Fruit fly (Drosophila melanogaster) whole organism, prepupa: Measurements from ENCODE around the gene Nopp140.
A peak's percentile ranks its signal among the peaks of the same experiment; 100 is the strongest.

Source experiments
- Blimp-1 ChIP-seq: fragments of 200-800 bp; sonication (Bioruptor generic); optimal IDR thresholded peaks from 3 replicates; lab custom pipeline; 2017; ENCODE audit warnings: missing biosample characterization, missing genetic modification characterization, mild to moderate bottlenecking, moderate library complexity, missing genetic modification reagents
- CG10631 ChIP-seq: fragments of 200-800 bp; sonication (Bioruptor generic); optimal IDR thresholded peaks from 2 replicates; lab custom pipeline; 2016; ENCODE audit warnings: missing biosample characterization, missing genetic modification characterization
- CG10669 ChIP-seq: fragments of 200-800 bp; sonication (Bioruptor generic); optimal IDR thresholded peaks from 3 replicates; lab custom pipeline; 2018; ENCODE audit warnings: missing biosample characterization, mild to moderate bottlenecking, missing genetic modification characterization, moderate library complexity
- CG11294 ChIP-seq: fragments of 200-800 bp; sonication (Bioruptor generic); IDR thresholded peaks from 2 replicates; pipeline ENCODE4 v1.3.6; 2022; ENCODE audit warnings: missing biosample characterization, missing genetic modification characterization
- CG11762 ChIP-seq: fragments of 200-800 bp; sonication (Bioruptor generic); optimal IDR thresholded peaks from 3 replicates; lab custom pipeline; 2016; ENCODE audit warnings: missing biosample characterization, missing genetic modification characterization; ENCODE audit not compliant: insufficient read depth
- CG11902 ChIP-seq: fragments of 200-800 bp; sonication (Bioruptor generic); optimal IDR thresholded peaks from 3 replicates; lab custom pipeline; 2016; ENCODE audit warnings: missing biosample characterization, missing genetic modification characterization
- CG15336 ChIP-seq: fragments of 200-800 bp; sonication (Bioruptor generic); IDR thresholded peaks from 2 replicates; pipeline ENCODE4 v1.3.6; 2022; ENCODE audit warnings: missing biosample characterization, missing genetic modification characterization
- CG1621 ChIP-seq: fragments of 200-800 bp; sonication (Bioruptor generic); optimal IDR thresholded peaks from 3 replicates; lab custom pipeline; 2018; ENCODE audit warnings: missing biosample characterization, mild to moderate bottlenecking, missing genetic modification characterization
- CG31627 ChIP-seq: fragments of 200-800 bp; sonication (Bioruptor generic); optimal IDR thresholded peaks from 3 replicates; lab custom pipeline; 2016; ENCODE audit warnings: missing biosample characterization, missing genetic modification characterization
- CG32006 ChIP-seq: fragments of 200-800 bp; sonication (Bioruptor generic); optimal IDR thresholded peaks from 3 replicates; lab custom pipeline; 2017; ENCODE audit warnings: missing biosample characterization, mild to moderate bottlenecking, missing genetic modification characterization
- CG34406 ChIP-seq: fragments of 200-800 bp; sonication (Bioruptor generic); optimal IDR thresholded peaks from 3 replicates; lab custom pipeline; 2016; ENCODE audit warnings: missing biosample characterization, missing genetic modification characterization
- CG3919 ChIP-seq: fragments of 200-800 bp; sonication (Bioruptor generic); optimal IDR thresholded peaks from 3 replicates; lab custom pipeline; 2016; ENCODE audit warnings: missing biosample characterization, missing genetic modification characterization
- CG4318 ChIP-seq: fragments of 200-800 bp; sonication (Bioruptor generic); optimal IDR thresholded peaks from 3 replicates; lab custom pipeline; 2017; ENCODE audit warnings: missing biosample characterization, mild to moderate bottlenecking, missing genetic modification characterization
- CG6163 ChIP-seq: fragments of 200-800 bp; sonication (Bioruptor generic); IDR thresholded peaks from 3 replicates; pipeline ENCODE4 v1.3.6; 2022; ENCODE audit warnings: missing biosample characterization, missing genetic modification characterization
- CG6276 ChIP-seq: fragments of 200-800 bp; sonication (Bioruptor generic); optimal IDR thresholded peaks from 2 replicates; lab custom pipeline; 2017; ENCODE audit warnings: missing biosample characterization, mild to moderate bottlenecking, missing genetic modification characterization
- CG6792 ChIP-seq: fragments of 200-800 bp; sonication (Bioruptor generic); optimal IDR thresholded peaks from 3 replicates; lab custom pipeline; 2016; ENCODE audit warnings: missing biosample characterization, missing genetic modification characterization
- CG6854 ChIP-seq: fragments of 200-800 bp; sonication (Bioruptor generic); optimal IDR thresholded peaks from 2 replicates; lab custom pipeline; 2017; ENCODE audit warnings: missing biosample characterization, mild to moderate bottlenecking, missing genetic modification characterization
- CG7368 ChIP-seq: fragments of 200-800 bp; sonication (Bioruptor generic); optimal IDR thresholded peaks from 3 replicates; lab custom pipeline; 2016; ENCODE audit warnings: missing biosample characterization, missing genetic modification characterization
- CG8119 ChIP-seq: fragments of 200-800 bp; sonication (Bioruptor generic); IDR thresholded peaks from 3 replicates; pipeline ENCODE4 v1.3.6; 2022; ENCODE audit warnings: missing biosample characterization, missing genetic modification characterization
- CG8319 ChIP-seq: fragments of 200-800 bp; sonication (Bioruptor generic); optimal IDR thresholded peaks from 3 replicates; lab custom pipeline; 2016; ENCODE audit warnings: missing biosample characterization, missing genetic modification characterization
- CG8632 ChIP-seq: fragments of 200-800 bp; sonication (Bioruptor generic); optimal IDR thresholded peaks from 3 replicates; lab custom pipeline; 2016; ENCODE audit warnings: missing biosample characterization, missing genetic modification characterization
- Eip78C ChIP-seq: fragments of 200-800 bp; sonication (Bioruptor generic); peaks from one replicate; lab custom pipeline; 2016; ENCODE audit warnings: missing biosample characterization, missing genetic modification characterization
- Eip93F ChIP-seq: fragments of 200-800 bp; sonication (Bioruptor generic); optimal IDR thresholded peaks from 2 replicates; lab custom pipeline; 2016; ENCODE audit warnings: missing biosample characterization, mild to moderate bottlenecking, missing genetic modification characterization
- Ets96B ChIP-seq: fragments of 200-800 bp; optimal IDR thresholded peaks from 2 replicates; lab custom pipeline; 2019; ENCODE audit warnings: missing biosample characterization, mild to moderate bottlenecking, missing genetic modification characterization, moderate library complexity
- Gug ChIP-seq: fragments of 200-800 bp; sonication (Bioruptor generic); IDR thresholded peaks from 2 replicates; pipeline ENCODE4 v1.3.6; 2022; ENCODE audit warnings: missing biosample characterization, missing genetic modification characterization
- Hr38 ChIP-seq: sonication (Bioruptor generic); optimal IDR thresholded peaks from 2 replicates; lab custom pipeline; 2016; ENCODE audit warnings: missing biosample characterization, missing genetic modification characterization
- Lpt ChIP-seq: fragments of 200-800 bp; sonication (Bioruptor generic); optimal IDR thresholded peaks from 3 replicates; lab custom pipeline; 2016; ENCODE audit warnings: missing biosample characterization, missing genetic modification characterization
- Met ChIP-seq: fragments of 200-800 bp; sonication (Bioruptor generic); optimal IDR thresholded peaks from 3 replicates; lab custom pipeline; 2016; ENCODE audit warnings: missing biosample characterization, missing genetic modification characterization
- OdsH ChIP-seq: fragments of 200-800 bp; sonication (Bioruptor generic); optimal IDR thresholded peaks from 3 replicates; lab custom pipeline; 2016; ENCODE audit warnings: missing biosample characterization, missing genetic modification characterization
- Smox ChIP-seq: fragments of 200-800 bp; sonication (Bioruptor generic); optimal IDR thresholded peaks from 3 replicates; lab custom pipeline; 2016; ENCODE audit warnings: missing biosample characterization, missing genetic modification characterization
- Sox102F ChIP-seq: fragments of 200-800 bp; sonication (Bioruptor generic); optimal IDR thresholded peaks from 2 replicates; lab custom pipeline; 2016; ENCODE audit warnings: missing biosample characterization, mild to moderate bottlenecking, missing genetic modification characterization
- Sox15 ChIP-seq: fragments of 200-800 bp; sonication (Bioruptor generic); optimal IDR thresholded peaks from 3 replicates; lab custom pipeline; 2016; ENCODE audit warnings: missing biosample characterization, missing genetic modification characterization
- achi ChIP-seq: fragments of 200-800 bp; sonication (Bioruptor generic); optimal IDR thresholded peaks from 3 replicates; lab custom pipeline; 2016; ENCODE audit warnings: missing biosample characterization, missing genetic modification characterization
- cyc ChIP-seq: fragments of 200-800 bp; sonication (Bioruptor generic); optimal IDR thresholded peaks from 3 replicates; lab custom pipeline; 2016; ENCODE audit warnings: missing biosample characterization, missing genetic modification characterization
- dac ChIP-seq: fragments of 200-800 bp; sonication (Bioruptor generic); optimal IDR thresholded peaks from 2 replicates; lab custom pipeline; 2017; ENCODE audit warnings: missing biosample characterization, mild to moderate bottlenecking, missing genetic modification characterization
- eg ChIP-seq: fragments of 200-800 bp; sonication (Bioruptor generic); IDR thresholded peaks from 3 replicates; pipeline ENCODE4 v1.3.6; 2022; ENCODE audit warnings: missing biosample characterization, missing genetic modification characterization
- esn ChIP-seq: fragments of 200-800 bp; sonication (Bioruptor generic); optimal IDR thresholded peaks from 2 replicates; lab custom pipeline; 2016; ENCODE audit warnings: missing biosample characterization, mild to moderate bottlenecking, missing genetic modification characterization, moderate library complexity
- fd59A ChIP-seq: fragments of 200-800 bp; sonication (Bioruptor generic); optimal IDR thresholded peaks from 2 replicates; lab custom pipeline; 2017; ENCODE audit warnings: missing biosample characterization, mild to moderate bottlenecking, missing genetic modification characterization, missing genetic modification reagents
- fd85E ChIP-seq: fragments of 200-800 bp; sonication (Bioruptor generic); optimal IDR thresholded peaks from 3 replicates; lab custom pipeline; 2016; ENCODE audit warnings: missing biosample characterization, missing genetic modification characterization
- lz ChIP-seq: fragments of 200-800 bp; sonication (Bioruptor generic); optimal IDR thresholded peaks from 3 replicates; lab custom pipeline; 2016; ENCODE audit warnings: missing biosample characterization, missing genetic modification characterization
- net ChIP-seq: fragments of 200-800 bp; sonication (Bioruptor generic); optimal IDR thresholded peaks from 3 replicates; lab custom pipeline; 2016; ENCODE audit warnings: missing biosample characterization, missing genetic modification characterization
- pdm3 ChIP-seq: fragments of 200-800 bp; sonication (Bioruptor generic); optimal IDR thresholded peaks from 3 replicates; lab custom pipeline; 2016; ENCODE audit warnings: missing biosample characterization, missing genetic modification characterization
- salr ChIP-seq, 2 experiments: fragments of 200-800 bp; sonication (Bioruptor generic); optimal IDR thresholded peaks; 3 replicates each; lab custom pipeline; 2016 to 2018; ENCODE audit warnings: missing biosample characterization in 2 of 2, missing genetic modification characterization in 2 of 2, mild to moderate bottlenecking in 1 of 2
- ss ChIP-seq, 2 experiments: fragments of 200-800 bp; sonication (Bioruptor generic); optimal IDR thresholded peaks; 2 replicates in 1 of 2; 3 replicates in 1 of 2; lab custom pipeline; 2017 to 2018; ENCODE audit warnings: mild to moderate bottlenecking in 2 of 2, missing biosample characterization in 2 of 2, missing genetic modification characterization in 2 of 2, moderate library complexity in 1 of 2
- svp ChIP-seq: fragments of 200-800 bp; sonication (Bioruptor generic); peaks from one replicate; lab custom pipeline; 2016; ENCODE audit warnings: missing biosample characterization, missing genetic modification characterization
- topi ChIP-seq: fragments of 200-800 bp; sonication (Bioruptor generic); optimal IDR thresholded peaks from 3 replicates; lab custom pipeline; 2016; ENCODE audit warnings: missing biosample characterization, missing genetic modification characterization
- vri ChIP-seq: fragments of 200-800 bp; sonication (Bioruptor generic); optimal IDR thresholded peaks from 3 replicates; lab custom pipeline; 2016; ENCODE audit warnings: missing biosample characterization, mild to moderate bottlenecking, missing genetic modification characterization

Nopp140 gene

DNA sequence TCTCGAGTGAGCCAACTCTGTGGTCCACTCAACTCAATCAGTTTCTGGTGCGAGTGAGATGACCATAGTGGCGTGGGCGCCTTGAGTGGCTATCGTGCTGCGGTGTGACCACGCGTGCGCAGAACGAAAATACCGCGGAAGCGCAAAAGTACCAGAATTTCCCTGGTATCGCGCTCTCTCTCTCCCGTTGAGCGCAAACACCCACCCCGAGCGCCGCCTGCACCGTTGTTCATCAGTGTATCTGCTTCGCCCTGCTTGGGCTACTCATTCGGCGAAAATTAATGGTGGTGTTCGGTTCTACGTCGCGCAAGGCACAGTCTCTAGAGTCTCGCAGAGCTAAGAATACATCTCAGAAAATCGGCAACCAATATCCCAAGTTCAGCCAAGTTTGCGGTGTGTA, 46.8 kb downstream of the Nopp140 start (continued):
- TF ChIP-seq CG10669 (GFP tag; lab: Kevin White, UChicago) (peak; percentile 25), CG6854 (GFP tag; lab: Kevin White, UChicago) (peak; percentile 89), pdm3 (GFP tag; lab: Kevin White, UChicago) (no peak), Lpt (GFP tag; lab: Kevin White, UChicago) (peak; percentile 15), achi (GFP tag; lab: Kevin White, UChicago) (peak; percentile 63), CG8319 (no peak), Eip93F (GFP tag; lab: Kevin White, UChicago) (no peak), svp (GFP tag; lab: Kevin White, UChicago) (peak; percentile 76), Eip78C (GFP tag; lab: Kevin White, UChicago) (peak; percentile 84), CG8632 (no peak), Hr38 (GFP tag; lab: Kevin White, UChicago) (no peak), CG11762 (GFP tag; lab: Kevin White, UChicago) (peak; percentile 3), CG31627 (GFP tag; lab: Kevin White, UChicago) (no peak), Met (GFP tag; lab: Kevin White, UChicago) (peak; percentile 30), eg (GFP tag; lab: Robert Waterston, UW) (peak; percentile 83), CG11902 (no peak), vri (peak; percentile 80), fd85E (GFP tag; lab: Kevin White, UChicago) (peak; percentile 71), Ets96B (tag; lab: Kevin White, UChicago) (peak; percentile 40), CG3919 (GFP tag; lab: Kevin White, UChicago) (peak; percentile 80), cyc (GFP tag; lab: Kevin White, UChicago) (peak; percentile 19), fd59A (GFP tag; lab: Kevin White, UChicago) (no peak)

DNA sequence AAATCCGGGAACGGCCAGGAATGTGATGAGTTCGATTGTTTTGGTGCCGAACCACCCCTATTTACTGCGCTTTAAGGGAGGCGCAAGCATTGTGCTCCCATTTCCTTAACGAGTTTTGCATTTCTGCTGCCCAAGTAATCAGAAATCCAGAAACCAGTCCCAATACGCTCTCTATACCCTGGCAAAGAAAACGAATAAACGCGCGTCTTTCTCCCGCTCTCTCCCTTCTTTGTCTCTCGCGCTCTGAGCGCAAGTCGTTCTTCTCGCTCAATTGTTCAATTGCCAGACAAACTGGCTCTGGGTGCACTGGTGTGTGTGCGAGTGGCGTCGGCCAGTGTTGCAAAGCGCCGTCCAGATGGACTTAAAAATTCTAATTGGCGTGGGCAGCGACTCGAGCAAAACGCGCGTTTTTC, 47.8 kb downstream of the Nopp140 start:
- TF ChIP-seq CG8119 (GFP tag; lab: Robert Waterston, UW) (peak; percentile 96), CG7368 (GFP tag; lab: Kevin White, UChicago) (peak; percentile 99), CG6854 (GFP tag; lab: Kevin White, UChicago) (peak; percentile 91), fd85E (GFP tag; lab: Kevin White, UChicago) (peak; percentile 95), ss (GFP tag; optimal IDR thresholded peaks at IDR 0.05; lab: Kevin White, UChicago) (peak; percentile 85 to 94), CG6163 (GFP tag; lab: Robert Waterston, UW) (peak; percentile 99), lz (GFP tag; lab: Kevin White, UChicago) (peak; percentile 99), CG1621 (peak; percentile 95), CG6792 (GFP tag; lab: Kevin White, UChicago) (peak; percentile 99), topi (GFP tag; lab: Kevin White, UChicago) (peak; percentile 98), CG11762 (GFP tag; lab: Kevin White, UChicago) (peak; percentile 92), CG11294 (peak; percentile 98), pdm3 (GFP tag; lab: Kevin White, UChicago) (peak; percentile 99), vri (peak; percentile 98), CG3919 (GFP tag; lab: Kevin White, UChicago) (peak; percentile 98), Sox102F (GFP tag; lab: Kevin White, UChicago) (peak; percentile 99), eg (GFP tag; lab: Robert Waterston, UW) (peak; percentile 99), Sox15 (GFP tag; lab: Kevin White, UChicago) (peak; percentile 98), Hr38 (GFP tag; lab: Kevin White, UChicago) (peak; percentile 78), salr (GFP tag; optimal IDR thresholded peaks at IDR 0.05; lab: Kevin White, UChicago) (peak; percentile 85 to 94), CG4318 (GFP tag; lab: Kevin White, UChicago) (peak; percentile 86), CG32006 (GFP tag; lab: Kevin White, UChicago) (peak; percentile 96), CG31627 (GFP tag; lab: Kevin White, UChicago) (peak; percentile 99), OdsH (GFP tag; lab: Kevin White, UChicago) (peak; percentile 98), CG6276 (GFP tag; lab: Kevin White, UChicago) (peak; percentile 89), Met (GFP tag; lab: Kevin White, UChicago) (peak; percentile 98), Blimp-1 (GFP tag; lab: Kevin White, UChicago) (peak; percentile 89), Ets96B (tag; lab: Kevin White, UChicago) (peak; percentile 95), dac (GFP tag; lab: Kevin White, UChicago) (peak; percentile 92), Gug (GFP tag; lab: Robert Waterston, UW) (peak; percentile 97), CG34406 (GFP tag; lab: Kevin White, UChicago) (peak; percentile 98), esn (GFP tag; lab: Kevin White, UChicago) (peak; percentile 99), CG10631 (peak; percentile 96), fd59A (GFP tag; lab: Kevin White, UChicago) (peak; percentile 92), net (peak; percentile 98), Smox (GFP tag; lab: Kevin White, UChicago) (peak; percentile 98), CG10669 (GFP tag; lab: Kevin White, UChicago) (peak; percentile 96), CG15336 (peak; percentile 97), Lpt (GFP tag; lab: Kevin White, UChicago) (peak; percentile 92), Eip78C (GFP tag; lab: Kevin White, UChicago) (peak; percentile 99), achi (GFP tag; lab: Kevin White, UChicago) (peak; percentile 96), CG8632 (peak; percentile 97), CG8319 (peak; percentile 98)
